Worm (Caenorhabditis elegans) whole organism, L1 larva: ENCODE results near the gene F52D10.4.

Source experiments
- C34B4.2 ChIP-seq: sonication (generic microtip); optimal IDR thresholded peaks from 2 replicates; lab custom pipeline; 2017; ENCODE audit warnings: mild to moderate bottlenecking, missing genetic modification characterization, missing compliant biosample characterization
- F16B12.6 ChIP-seq: fragments of 150-350 bp; optimal IDR thresholded peaks from 2 replicates; lab custom pipeline; 2014; ENCODE audit warnings: missing biosample characterization, missing genetic modification characterization
- Y116A8C.19 ChIP-seq: sonication (generic microtip); optimal IDR thresholded peaks from 2 replicates; lab custom pipeline; 2016; ENCODE audit warnings: missing compliant biosample characterization, missing genetic modification characterization, borderline replicate concordance
- alr-1 ChIP-seq: fragments of 200-800 bp; sonication (Bioruptor generic); optimal IDR thresholded peaks from 2 replicates; lab custom pipeline; 2018; ENCODE audit warnings: borderline replicate concordance, mild to moderate bottlenecking, missing genetic modification characterization, missing compliant biosample characterization
- blmp-1 ChIP-seq: fragments of 150-350 bp; optimal IDR thresholded peaks from 2 replicates; lab custom pipeline; 2014; ENCODE audit warnings: missing biosample characterization, missing genetic modification characterization
- ceh-63 ChIP-seq: fragments of 200-800 bp; sonication (Bioruptor generic); optimal IDR thresholded peaks from 2 replicates; lab custom pipeline; 2018; ENCODE audit warnings: mild to moderate bottlenecking, missing genetic modification characterization, missing compliant biosample characterization
- ceh-88 ChIP-seq: fragments of 200-800 bp; sonication (Bioruptor generic); IDR thresholded peaks from 2 replicates; pipeline ENCODE4 v1.3.6; 2022; ENCODE audit warnings: missing genetic modification characterization, missing compliant biosample characterization
- ces-1 ChIP-seq: fragments of 150-350 bp; optimal IDR thresholded peaks from 2 replicates; lab custom pipeline; 2014; ENCODE audit warnings: missing biosample characterization, missing genetic modification reagents, missing genetic modification characterization
- dsc-1 ChIP-seq: sonication (generic microtip); optimal IDR thresholded peaks from 2 replicates; lab custom pipeline; 2016; ENCODE audit warnings: mild to moderate bottlenecking, missing genetic modification characterization, missing compliant biosample characterization
- efl-1 ChIP-seq, 4 experiments: fragments of 150-350 bp; optimal IDR thresholded peaks in 3 of 4; peaks in 1 of 4; 1 replicate in 1 of 4; 2 replicates in 3 of 4; lab custom pipeline; 2014; ENCODE audit warnings: missing biosample characterization in 2 of 4, missing genetic modification characterization in 2 of 4, missing genetic modification reagents in 2 of 4
- egl-27 ChIP-seq, 2 experiments: fragments of 150-350 bp in 1 of 2; sonication (generic microtip); optimal IDR thresholded peaks; 3 replicates each; lab custom pipeline; 2017 to 2018; ENCODE audit warnings: missing biosample characterization in 2 of 2, missing genetic modification characterization in 2 of 2, missing genetic modification reagents in 2 of 2
- elt-2 ChIP-seq: sonication (generic microtip); optimal IDR thresholded peaks from 2 replicates; lab custom pipeline; 2016; ENCODE audit warnings: missing genetic modification characterization, mild to moderate bottlenecking, inconsistent platforms, missing compliant biosample characterization, missing genetic modification reagents
- elt-3 ChIP-seq, 6 experiments: fragments of 150-350 bp in 1 of 6; sonication (generic microtip); optimal IDR thresholded peaks; 2 replicates each; lab custom pipeline; 2017 to 2018; ENCODE audit warnings: missing biosample characterization in 6 of 6, missing genetic modification characterization in 6 of 6, inconsistent platforms in 1 of 6
- ets-5 ChIP-seq: fragments of 200-800 bp; sonication (Bioruptor generic); IDR thresholded peaks from 2 replicates; pipeline ENCODE4 v1.3.6; 2022; ENCODE audit warnings: missing genetic modification characterization, missing compliant biosample characterization
- fkh-10 ChIP-seq: sonication (generic microtip); optimal IDR thresholded peaks from 2 replicates; lab custom pipeline; 2017; ENCODE audit warnings: missing biosample characterization, missing genetic modification reagents, missing genetic modification characterization
- fkh-4 ChIP-seq: sonication (generic microtip); optimal IDR thresholded peaks from 2 replicates; lab custom pipeline; 2016; ENCODE audit warnings: missing compliant biosample characterization, missing genetic modification characterization, borderline replicate concordance
- grh-1 ChIP-seq: fragments of 200-800 bp; sonication (Bioruptor generic); IDR thresholded peaks from 2 replicates; pipeline ENCODE4 v1.3.6; 2022; ENCODE audit warnings: missing genetic modification reagents, missing genetic modification characterization, missing compliant biosample characterization
- hlh-17 ChIP-seq: fragments of 200-800 bp; sonication (Bioruptor generic); optimal IDR thresholded peaks from 2 replicates; lab custom pipeline; 2018; ENCODE audit warnings: missing genetic modification characterization, mild to moderate bottlenecking, missing compliant biosample characterization, moderate library complexity, borderline replicate concordance
- irx-1 ChIP-seq: sonication (generic microtip); optimal IDR thresholded peaks from 2 replicates; lab custom pipeline; 2016; ENCODE audit warnings: missing genetic modification characterization, missing compliant biosample characterization
- jun-1 ChIP-seq: fragments of 150-350 bp; optimal IDR thresholded peaks from 2 replicates; lab custom pipeline; 2014; ENCODE audit warnings: missing biosample characterization, missing genetic modification reagents, missing genetic modification characterization
- lin-13 ChIP-seq: fragments of 150-350 bp; optimal IDR thresholded peaks from 2 replicates; lab custom pipeline; 2014; ENCODE audit warnings: missing biosample characterization, missing genetic modification reagents, missing genetic modification characterization
- lin-14 ChIP-seq: fragments of 200-800 bp; sonication (Bioruptor generic); optimal IDR thresholded peaks from 2 replicates; lab custom pipeline; 2018; ENCODE audit warnings: mild to moderate bottlenecking, missing genetic modification characterization, moderate library complexity, missing compliant biosample characterization
- lin-39 ChIP-seq: fragments of 150-350 bp; optimal IDR thresholded peaks from 2 replicates; lab custom pipeline; 2014; ENCODE audit warnings: missing biosample characterization, missing genetic modification reagents, missing genetic modification characterization
- lir-3 ChIP-seq: sonication (generic microtip); optimal IDR thresholded peaks from 2 replicates; lab custom pipeline; 2016; ENCODE audit warnings: mild to moderate bottlenecking, missing genetic modification characterization, moderate library complexity, missing compliant biosample characterization; ENCODE audit not compliant: poor library complexity
- lsy-2 ChIP-seq, 2 experiments: fragments of 150-350 bp; optimal IDR thresholded peaks; 2 replicates each; lab custom pipeline; 2014; ENCODE audit warnings: missing biosample characterization in 2 of 2, missing genetic modification characterization in 2 of 2
- mab-9 ChIP-seq: fragments of 200-800 bp; sonication (Bioruptor generic); IDR thresholded peaks from 2 replicates; pipeline ENCODE4 v1.3.6; 2022; ENCODE audit warnings: missing genetic modification reagents, missing genetic modification characterization, missing compliant biosample characterization
- mdl-1 ChIP-seq, 2 experiments: fragments of 150-350 bp; optimal IDR thresholded peaks; 2 replicates each; lab custom pipeline; 2014 to 2017; ENCODE audit warnings: missing biosample characterization in 2 of 2, missing genetic modification characterization in 2 of 2, inconsistent platforms in 1 of 2
- mep-1 ChIP-seq: fragments of 150-350 bp; optimal IDR thresholded peaks from 2 replicates; lab custom pipeline; 2014; ENCODE audit warnings: missing biosample characterization, missing genetic modification characterization
- nhr-11 ChIP-seq: fragments of 150-350 bp; optimal IDR thresholded peaks from 2 replicates; lab custom pipeline; 2014; ENCODE audit warnings: missing biosample characterization, missing genetic modification characterization
- nhr-12 ChIP-seq: sonication (generic microtip); optimal IDR thresholded peaks from 2 replicates; lab custom pipeline; 2017; ENCODE audit warnings: missing biosample characterization, missing genetic modification characterization
- nhr-19 ChIP-seq: fragments of 200-800 bp; sonication (Bioruptor generic); conservative IDR thresholded peaks from 2 replicates; pipeline ENCODE4 v1.3.6; 2022; ENCODE audit warnings: missing genetic modification characterization, missing compliant biosample characterization
- nhr-237 ChIP-seq: fragments of 150-350 bp; optimal IDR thresholded peaks from 2 replicates; lab custom pipeline; 2014; ENCODE audit warnings: missing biosample characterization, missing genetic modification characterization
- nhr-28 ChIP-seq: fragments of 150-350 bp; optimal IDR thresholded peaks from 2 replicates; lab custom pipeline; 2014; ENCODE audit warnings: missing biosample characterization, missing genetic modification characterization
- nhr-47 ChIP-seq: sonication (generic microtip); optimal IDR thresholded peaks from 2 replicates; lab custom pipeline; 2016; ENCODE audit warnings: mild to moderate bottlenecking, missing genetic modification characterization, moderate library complexity, missing compliant biosample characterization
- nhr-71 ChIP-seq: sonication (generic microtip); optimal IDR thresholded peaks from 2 replicates; lab custom pipeline; 2016; ENCODE audit warnings: mild to moderate bottlenecking, missing genetic modification characterization, moderate library complexity, missing compliant biosample characterization
- nhr-85 ChIP-seq: sonication (generic microtip); peaks from one replicate; lab custom pipeline; 2016; ENCODE audit warnings: missing genetic modification characterization, inconsistent platforms, missing compliant biosample characterization
- rnt-1 ChIP-seq: sonication (generic microtip); optimal IDR thresholded peaks from 2 replicates; lab custom pipeline; 2016; ENCODE audit warnings: mild to moderate bottlenecking, missing genetic modification characterization, moderate library complexity, missing compliant biosample characterization
- snu-23 ChIP-seq: sonication (generic microtip); optimal IDR thresholded peaks from 2 replicates; lab custom pipeline; 2016; ENCODE audit warnings: missing genetic modification characterization, missing compliant biosample characterization
- sox-4 ChIP-seq: sonication (generic microtip); optimal IDR thresholded peaks from 2 replicates; lab custom pipeline; 2016; ENCODE audit warnings: missing genetic modification characterization, missing compliant biosample characterization
- sup-37 ChIP-seq: fragments of 200-800 bp; sonication (Bioruptor generic); optimal IDR thresholded peaks from 2 replicates; lab custom pipeline; 2018; ENCODE audit warnings: mild to moderate bottlenecking, missing genetic modification characterization, missing compliant biosample characterization
- swsn-7 ChIP-seq: sonication (generic microtip); optimal IDR thresholded peaks from 2 replicates; lab custom pipeline; 2016; ENCODE audit warnings: missing genetic modification characterization, missing compliant biosample characterization
- unc-130 ChIP-seq: fragments of 150-350 bp; optimal IDR thresholded peaks from 2 replicates; lab custom pipeline; 2017; ENCODE audit warnings: missing biosample characterization, missing genetic modification characterization, inconsistent platforms
- unc-62 ChIP-seq: fragments of 150-350 bp; optimal IDR thresholded peaks from 2 replicates; lab custom pipeline; 2014; ENCODE audit warnings: missing biosample characterization, missing genetic modification reagents, missing genetic modification characterization
- unc-86 ChIP-seq: sonication (generic microtip); optimal IDR thresholded peaks from 2 replicates; lab custom pipeline; 2016; ENCODE audit warnings: missing genetic modification characterization, missing compliant biosample characterization
- unc-98 ChIP-seq: fragments of 200-800 bp; sonication (Bioruptor generic); IDR thresholded peaks from 2 replicates; pipeline ENCODE4 v1.3.6; 2022; ENCODE audit warnings: missing genetic modification characterization, missing compliant biosample characterization
- vab-15 ChIP-seq: sonication (generic microtip); optimal IDR thresholded peaks from 2 replicates; lab custom pipeline; 2017; ENCODE audit warnings: missing genotype, mild to moderate bottlenecking, missing genetic modification characterization, missing compliant biosample characterization
- zag-1 ChIP-seq: fragments of 150-350 bp; optimal IDR thresholded peaks from 2 replicates; lab custom pipeline; 2014; ENCODE audit warnings: missing biosample characterization, missing genetic modification characterization
- zip-4 ChIP-seq: fragments of 200-800 bp; sonication (Bioruptor generic); optimal IDR thresholded peaks from 2 replicates; lab custom pipeline; 2018; ENCODE audit warnings: mild to moderate bottlenecking, missing genetic modification characterization, moderate library complexity, missing compliant biosample characterization
- ztf-4 ChIP-seq: fragments of 150-350 bp; optimal IDR thresholded peaks from 2 replicates; lab custom pipeline; 2014; ENCODE audit warnings: missing biosample characterization, missing genetic modification characterization

F52D10.4 gene

DNA sequence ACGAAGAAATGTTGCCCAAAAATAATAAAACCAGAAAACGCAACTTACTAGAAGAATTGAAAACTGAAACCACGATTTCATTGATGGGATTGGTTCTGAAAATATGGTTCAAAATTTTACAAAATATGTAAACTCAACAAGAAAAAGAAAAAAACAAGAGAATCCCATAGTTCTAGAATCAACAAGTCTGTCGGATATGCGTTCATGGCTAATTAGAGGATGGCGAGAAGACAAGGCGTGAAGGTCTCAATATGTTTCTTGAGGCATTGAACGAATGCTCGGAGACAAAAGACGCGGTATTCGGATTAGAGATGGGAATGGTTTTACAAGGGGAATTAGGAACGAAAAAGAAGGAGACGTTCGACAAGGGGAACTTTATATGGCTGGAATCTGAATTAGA lies 33.5 kb downstream of the F52D10.4 start, which contains the start of gene cutl-11:
cutl-11 (minus strand) TSS at position 101 of the 400 bp plus-strand sequence.
- no peak for TF ChIP-seq ces-1 (GFP tag; lab: Kevin White, UChicago)
- no peak for TF ChIP-seq grh-1
- no peak for TF ChIP-seq ceh-88 (GFP tag; lab: Robert Waterston, UW)
- no peak for TF ChIP-seq mdl-1 (tag; optimal IDR thresholded peaks at IDR 0.05; lab: Kevin White, UChicago)
- TF ChIP-seq Y116A8C.19: no peak
- TF ChIP-seq C34B4.2 (tag; lab: Kevin White, UChicago): no peak
- TF ChIP-seq nhr-11: no peak
- no peak for TF ChIP-seq unc-98 (GFP tag; lab: Robert Waterston, UW)
- TF ChIP-seq lin-39: no peak
- no peak for TF ChIP-seq swsn-7
- TF ChIP-seq irx-1 (tag; lab: Kevin White, UChicago): no peak
- TF ChIP-seq zip-4 (GFP tag; lab: Kevin White, UChicago): no peak
- no peak for TF ChIP-seq unc-62 (GFP tag; lab: Kevin White, UChicago)
- no peak for TF ChIP-seq nhr-85 (tag; lab: Kevin White, UChicago)
- no peak for TF ChIP-seq egl-27 (tag; optimal IDR thresholded peaks at IDR 0.05; lab: Kevin White, UChicago)
- no peak for TF ChIP-seq efl-1 (optimal IDR thresholded peaks at IDR 0.05; lab: Kevin White, UChicago)
- TF ChIP-seq efl-1 (GFP tag; optimal IDR thresholded peaks at IDR 0.05 in 1 of 2; lab: Kevin White, UChicago): no peak
- TF ChIP-seq elt-2 (tag; lab: Kevin White, UChicago): no peak
- TF ChIP-seq ceh-63 (GFP tag; lab: Kevin White, UChicago): no peak
- TF ChIP-seq, all 84 proteins: peak for 0

- TF ChIP-seq nhr-47 (tag; lab: Kevin White, UChicago) (peak; percentile 66), lsy-2 (tag; optimal IDR thresholded peaks at IDR 0.05; lab: Kevin White, UChicago) (peak; percentile 41 to 70), sup-37 (GFP tag; lab: Kevin White, UChicago) (no peak), nhr-71 (peak; percentile 72), zip-4 (GFP tag; lab: Kevin White, UChicago) (no peak), jun-1 (tag; lab: Kevin White, UChicago) (peak; percentile 51), irx-1 (tag; lab: Kevin White, UChicago) (no peak), sox-4 (tag; lab: Kevin White, UChicago) (no peak), vab-15 (tag; lab: Kevin White, UChicago) (peak; percentile 94), F16B12.6 (peak; percentile 26), grh-1 (no peak), hlh-17 (GFP tag; lab: Kevin White, UChicago) (no peak), ceh-63 (GFP tag; lab: Kevin White, UChicago) (no peak), nhr-237 (tag; lab: Kevin White, UChicago) (no peak), nhr-85 (tag; lab: Kevin White, UChicago) (peak; percentile 79), elt-3 (tag; optimal IDR thresholded peaks at IDR 0.05; lab: Kevin White, UChicago) (peak in 1 of 6 experiments; percentile 8), lir-3 (tag; lab: Kevin White, UChicago) (no peak), efl-1 (optimal IDR thresholded peaks at IDR 0.05; lab: Kevin White, UChicago) (peak; percentile 43 to 49), efl-1 (GFP tag; optimal IDR thresholded peaks at IDR 0.05 in 1 of 2; lab: Kevin White, UChicago) (peak in 1 of 2 experiments; percentile 35), zag-1 (no peak), mab-9 (GFP tag; lab: Robert Waterston, UW) (no peak), unc-62 (GFP tag; lab: Kevin White, UChicago) (no peak), blmp-1 (tag; lab: Kevin White, UChicago) (peak; percentile 64), lin-14 (GFP tag; lab: Kevin White, UChicago) (peak; percentile 80), rnt-1 (tag; lab: Kevin White, UChicago) (peak; percentile 52), fkh-10 (GFP tag; lab: Kevin White, UChicago) (no peak), fkh-4 (tag; lab: Kevin White, UChicago) (no peak), ztf-4 (tag; lab: Kevin White, UChicago) (no peak), alr-1 (tag; lab: Kevin White, UChicago) (no peak), nhr-12 (no peak), unc-130 (tag; lab: Kevin White, UChicago) (peak; percentile 62), lin-13 (no peak), dsc-1 (tag; lab: Kevin White, UChicago) (peak; percentile 57), mep-1 (tag; lab: Kevin White, UChicago) (peak; percentile 85), nhr-28 (no peak), unc-86 (tag; lab: Kevin White, UChicago) (no peak), egl-27 (tag; optimal IDR thresholded peaks at IDR 0.05; lab: Kevin White, UChicago) (no peak), nhr-19 (GFP tag; lab: Robert Waterston, UW) (peak; percentile 29), ets-5 (no peak), snu-23 (GFP tag; lab: Kevin White, UChicago) (peak; percentile 76)
Observed at ce11 chrX:11656519-11657006, 39.3 kb downstream of the F52D10.4 start, which contains the start of gene T04F8.2. Gene T04F8.2, minus strand, starts transcription at chrX:11656569.
